Worm (Caenorhabditis elegans) whole organism, young adult: Measurements from ENCODE around the gene usp-46.
A peak's percentile ranks its signal among the peaks of the same experiment; 100 is the strongest.

ENCODE experiments used
- B0019.2 ChIP-seq: fragments of 200-800 bp; sonication (Bioruptor generic); conservative IDR thresholded peaks from 2 replicates; pipeline ENCODE4 v1.3.6; 2022; ENCODE audit warnings: missing genetic modification reagents, missing genetic modification characterization, missing compliant biosample characterization
- C06A6.2 ChIP-seq: fragments of 200-800 bp; sonication (Bioruptor generic); conservative IDR thresholded peaks from 2 replicates; pipeline ENCODE4 v1.3.6; 2022; ENCODE audit warnings: missing genetic modification characterization, missing compliant biosample characterization
- C17E4.6 ChIP-seq: fragments of 200-800 bp; sonication (Bioruptor generic); IDR thresholded peaks from 2 replicates; pipeline ENCODE4 v1.3.6; 2022; ENCODE audit warnings: missing genetic modification reagents, missing genetic modification characterization, missing compliant biosample characterization
- D2030.7 ChIP-seq: fragments of 200-800 bp; sonication (Bioruptor generic); IDR thresholded peaks from 2 replicates; pipeline ENCODE4 v1.3.6; 2022; ENCODE audit warnings: missing genetic modification reagents, missing genetic modification characterization, missing compliant biosample characterization
- F33H1.4 ChIP-seq: fragments of 200-800 bp; sonication (Bioruptor generic); IDR thresholded peaks from 2 replicates; pipeline ENCODE4 v1.3.6; 2022; ENCODE audit warnings: missing genetic modification reagents, missing genetic modification characterization, missing compliant biosample characterization
- F37B4.10 ChIP-seq: fragments of 200-800 bp; sonication (Bioruptor generic); IDR thresholded peaks from 2 replicates; pipeline ENCODE4 v1.3.6; 2022; ENCODE audit warnings: missing genetic modification characterization, missing compliant biosample characterization
- F49E8.2 ChIP-seq: sonication (generic microtip); optimal IDR thresholded peaks from 3 replicates; lab custom pipeline; 2017; ENCODE audit warnings: missing genetic modification characterization, mild to moderate bottlenecking, missing compliant biosample characterization, antibody characterized with exemption, moderate library complexity; ENCODE audit not compliant: insufficient read depth
- F55B11.4 ChIP-seq: sonication (generic microtip); optimal IDR thresholded peaks from 2 replicates; lab custom pipeline; 2016; ENCODE audit warnings: missing compliant biosample characterization, missing genetic modification characterization, borderline replicate concordance; ENCODE audit not compliant: insufficient read depth
- Y53F4B.3 ChIP-seq: fragments of 200-800 bp; sonication (Bioruptor generic); IDR thresholded peaks from 2 replicates; pipeline ENCODE4 v1.3.6; 2022; ENCODE audit warnings: missing genetic modification reagents, missing genetic modification characterization, missing compliant biosample characterization
- Y53G8AR.9 ChIP-seq: fragments of 200-800 bp; sonication (Bioruptor generic); conservative IDR thresholded peaks from 2 replicates; pipeline ENCODE4 v1.3.6; 2022; ENCODE audit warnings: missing genetic modification reagents, missing genetic modification characterization, missing compliant biosample characterization
- ZK185.1 ChIP-seq: sonication (generic microtip); optimal IDR thresholded peaks from 2 replicates; lab custom pipeline; 2016; ENCODE audit warnings: mild to moderate bottlenecking, missing genetic modification characterization, missing compliant biosample characterization; ENCODE audit not compliant: poor library complexity, severe bottlenecking
- aptf-3 ChIP-seq: fragments of 200-800 bp; sonication (Bioruptor generic); IDR thresholded peaks from 2 replicates; pipeline ENCODE4 v1.3.6; 2022; ENCODE audit warnings: missing genetic modification characterization, missing compliant biosample characterization
- atf-7 ChIP-seq: sonication (generic microtip); optimal IDR thresholded peaks from 2 replicates; lab custom pipeline; 2017; ENCODE audit warnings: mild to moderate bottlenecking, missing genetic modification characterization, missing compliant biosample characterization
- attf-5 ChIP-seq: fragments of 200-800 bp; sonication (Bioruptor generic); optimal IDR thresholded peaks from 2 replicates; lab custom pipeline; 2018; ENCODE audit warnings: mild to moderate bottlenecking, missing genetic modification characterization, missing compliant biosample characterization
- attf-6 ChIP-seq: fragments of 200-800 bp; sonication (Bioruptor generic); IDR thresholded peaks from 2 replicates; pipeline ENCODE4 v1.3.6; 2022; ENCODE audit warnings: missing genetic modification reagents, missing genetic modification characterization, missing compliant biosample characterization
- bed-2 ChIP-seq: fragments of 200-800 bp; sonication (Bioruptor generic); IDR thresholded peaks from 2 replicates; pipeline ENCODE4 v1.3.6; 2022; ENCODE audit warnings: missing genetic modification reagents, missing genetic modification characterization, missing compliant biosample characterization
- ccch-3 ChIP-seq: fragments of 200-800 bp; sonication (Bioruptor generic); optimal IDR thresholded peaks from 2 replicates; lab custom pipeline; 2018; ENCODE audit warnings: mild to moderate bottlenecking, missing genetic modification characterization, missing compliant biosample characterization
- cebp-1 ChIP-seq, 2 experiments: fragments of 200-800 bp in 1 of 2; sonication (Bioruptor generic) in 1 of 2; sonication (generic microtip) in 1 of 2; IDR thresholded peaks in 1 of 2; optimal IDR thresholded peaks in 1 of 2; 2 replicates each; pipeline versions ENCODE4 v1.3.6 to Lab custom; 2017 to 2022; ENCODE audit warnings: missing compliant biosample characterization in 2 of 2, missing genetic modification characterization in 2 of 2, mild to moderate bottlenecking in 1 of 2, missing genetic modification reagents in 1 of 2, moderate library complexity in 1 of 2
- ceh-40 ChIP-seq: fragments of 200-800 bp; sonication (Bioruptor generic); IDR thresholded peaks from 2 replicates; pipeline ENCODE4 v1.3.6; 2022; ENCODE audit warnings: missing genetic modification characterization, missing compliant biosample characterization
- dpl-1 ChIP-seq: fragments of 150-350 bp; optimal IDR thresholded peaks from 2 replicates; lab custom pipeline; 2014; ENCODE audit warnings: missing biosample characterization, missing genetic modification reagents, missing genetic modification characterization
- efl-1 ChIP-seq: fragments of 150-350 bp; optimal IDR thresholded peaks from 2 replicates; lab custom pipeline; 2014; ENCODE audit warnings: missing biosample characterization, missing genetic modification reagents, missing genetic modification characterization
- egrh-3 ChIP-seq: fragments of 200-800 bp; sonication (Bioruptor generic); IDR thresholded peaks from 2 replicates; pipeline ENCODE4 v1.3.6; 2022; ENCODE audit warnings: missing genetic modification reagents, missing genetic modification characterization, missing compliant biosample characterization
- ets-4 ChIP-seq: fragments of 200-800 bp; sonication (Bioruptor generic); optimal IDR thresholded peaks from 2 replicates; lab custom pipeline; 2018; ENCODE audit warnings: mild to moderate bottlenecking, missing genetic modification characterization, missing compliant biosample characterization
- gei-17 ChIP-seq: fragments of 200-800 bp; sonication (Bioruptor generic); optimal IDR thresholded peaks from 2 replicates; lab custom pipeline; 2018; ENCODE audit warnings: mild to moderate bottlenecking, missing genetic modification characterization, missing compliant biosample characterization
- hlh-12 ChIP-seq: sonication (generic microtip); optimal IDR thresholded peaks from 2 replicates; lab custom pipeline; 2016; ENCODE audit warnings: missing genetic modification characterization, missing compliant biosample characterization
- let-526 ChIP-seq: fragments of 200-800 bp; sonication (Bioruptor generic); IDR thresholded peaks from 2 replicates; pipeline ENCODE4 v1.3.6; 2022; ENCODE audit warnings: missing genetic modification reagents, missing genetic modification characterization, missing compliant biosample characterization
- let-607 ChIP-seq, 2 experiments: fragments of 200-800 bp in 1 of 2; sonication (Bioruptor generic) in 1 of 2; sonication (generic microtip) in 1 of 2; optimal IDR thresholded peaks; 2 replicates each; lab custom pipeline; 2016 to 2018; ENCODE audit warnings: mild to moderate bottlenecking in 2 of 2, missing compliant biosample characterization in 2 of 2, missing genetic modification characterization in 2 of 2, moderate library complexity in 2 of 2, missing genotype in 1 of 2
- lin-35 ChIP-seq, 3 experiments: fragments of 150-350 bp in 2 of 3; sonication (generic microtip) in 1 of 3; optimal IDR thresholded peaks; 2 replicates each; lab custom pipeline; 2014 to 2018; ENCODE audit warnings: missing biosample characterization in 3 of 3, missing genetic modification characterization in 3 of 3, missing genetic modification reagents in 3 of 3
- lin-54 ChIP-seq: fragments of 200-800 bp; sonication (Bioruptor generic); optimal IDR thresholded peaks from 2 replicates; lab custom pipeline; 2018; ENCODE audit warnings: mild to moderate bottlenecking, missing genetic modification characterization, missing compliant biosample characterization
- madf-10 ChIP-seq: sonication (generic microtip); optimal IDR thresholded peaks from 2 replicates; lab custom pipeline; 2016; ENCODE audit warnings: mild to moderate bottlenecking, missing genetic modification characterization, missing compliant biosample characterization
- madf-3 ChIP-seq: fragments of 200-800 bp; sonication (Bioruptor generic); IDR thresholded peaks from 2 replicates; pipeline ENCODE4 v1.3.6; 2022; ENCODE audit warnings: missing genetic modification reagents, missing genetic modification characterization, missing compliant biosample characterization
- madf-6 ChIP-seq: fragments of 200-800 bp; sonication (Bioruptor generic); IDR thresholded peaks from 2 replicates; pipeline ENCODE4 v1.3.6; 2022; ENCODE audit warnings: missing genetic modification reagents, missing genetic modification characterization, missing compliant biosample characterization
- rcor-1 ChIP-seq: fragments of 200-800 bp; sonication (Bioruptor generic); IDR thresholded peaks from 2 replicates; pipeline ENCODE4 v1.3.6; 2022; ENCODE audit warnings: missing genetic modification reagents, missing genetic modification characterization, missing compliant biosample characterization
- rec-8 ChIP-seq, 2 experiments: sonication (generic microtip); optimal IDR thresholded peaks; 2 replicates each; lab custom pipeline; 2016; ENCODE audit warnings: mild to moderate bottlenecking in 2 of 2, missing genetic modification characterization in 2 of 2, missing genetic modification reagents in 2 of 2, missing genotype in 2 of 2, missing biosample characterization in 1 of 2, missing compliant biosample characterization in 1 of 2, moderate library complexity in 1 of 2
- snpc-1.1 ChIP-seq: sonication (generic microtip); optimal IDR thresholded peaks from 2 replicates; lab custom pipeline; 2017; ENCODE audit warnings: missing genetic modification characterization, mild to moderate bottlenecking, missing compliant biosample characterization, antibody characterized with exemption, moderate library complexity, missing genotype, missing genetic modification reagents; ENCODE audit not compliant: insufficient read depth
- snpc-1.3 ChIP-seq: sonication (generic microtip); optimal IDR thresholded peaks from 2 replicates; lab custom pipeline; 2017; ENCODE audit warnings: missing genetic modification characterization, mild to moderate bottlenecking, missing compliant biosample characterization, antibody characterized with exemption, moderate library complexity, missing genotype, missing genetic modification reagents; ENCODE audit not compliant: insufficient read depth
- snpc-4 ChIP-seq, 5 experiments: fragments of 150-350 bp in 1 of 5; sonication (generic microtip) in 4 of 5; optimal IDR thresholded peaks; 2 replicates each; lab custom pipeline; 2014 to 2018; ENCODE audit warnings: missing genetic modification characterization in 5 of 5, missing biosample characterization in 3 of 5, antibody characterized with exemption in 2 of 5, mild to moderate bottlenecking in 2 of 5, missing compliant biosample characterization in 2 of 5, missing genotype in 2 of 5, moderate library complexity in 2 of 5, missing genetic modification reagents in 1 of 5
- somi-1 ChIP-seq: fragments of 200-800 bp; sonication (Bioruptor generic); optimal IDR thresholded peaks from 2 replicates; lab custom pipeline; 2018; ENCODE audit warnings: mild to moderate bottlenecking, missing genetic modification characterization, missing compliant biosample characterization
- tbp1 ChIP-seq: fragments of 200-800 bp; sonication (Bioruptor generic); optimal IDR thresholded peaks from 2 replicates; lab custom pipeline; 2018; ENCODE audit warnings: mild to moderate bottlenecking, missing genetic modification characterization, missing compliant biosample characterization
- tlf-1 ChIP-seq: fragments of 200-800 bp; sonication (Bioruptor generic); optimal IDR thresholded peaks from 2 replicates; lab custom pipeline; 2018; ENCODE audit warnings: mild to moderate bottlenecking, missing genetic modification characterization, missing compliant biosample characterization
- xnd-1 ChIP-seq: sonication (generic microtip); optimal IDR thresholded peaks from 2 replicates; lab custom pipeline; 2016; ENCODE audit warnings: missing genotype, missing genetic modification reagents, missing genetic modification characterization, missing compliant biosample characterization
- zfh-2 ChIP-seq: fragments of 200-800 bp; sonication (Bioruptor generic); conservative IDR thresholded peaks from 2 replicates; pipeline ENCODE4 v1.3.6; 2022; ENCODE audit warnings: missing genetic modification reagents, missing genetic modification characterization, missing compliant biosample characterization
- ztf-18 ChIP-seq: sonication (generic microtip); optimal IDR thresholded peaks from 2 replicates; lab custom pipeline; 2016; ENCODE audit warnings: missing genotype, mild to moderate bottlenecking, missing genetic modification characterization, missing compliant biosample characterization
- ztf-25 ChIP-seq: fragments of 200-800 bp; sonication (Bioruptor generic); IDR thresholded peaks from 2 replicates; pipeline ENCODE4 v1.3.6; 2022; ENCODE audit warnings: missing genetic modification reagents, missing genetic modification characterization, missing compliant biosample characterization
- ztf-3 ChIP-seq: fragments of 200-800 bp; sonication (Bioruptor generic); optimal IDR thresholded peaks from 2 replicates; lab custom pipeline; 2018; ENCODE audit warnings: mild to moderate bottlenecking, missing genetic modification characterization, missing compliant biosample characterization

The usp-46 gene

ce11 chrIII:9746665-9747064 is 29.8 kb upstream of the usp-46 start (continued):
- TF ChIP-seq ztf-3 (GFP tag; lab: Kevin White, UChicago), result no peak
- no peak for TF ChIP-seq attf-6 (GFP tag; lab: Robert Waterston, UW)
- no peak for TF ChIP-seq attf-5 (GFP tag; lab: Kevin White, UChicago)
- TF ChIP-seq xnd-1 (tag; lab: Kevin White, UChicago), result peak; percentile 71
- TF ChIP-seq aptf-3, result no peak
- no peak for TF ChIP-seq ztf-25
- TF ChIP-seq ztf-18 (tag; lab: Kevin White, UChicago), result no peak
- TF ChIP-seq madf-3 (GFP tag; lab: Robert Waterston, UW), result peak; percentile 79; the same call in 1 of the 2 replicates
- no peak for TF ChIP-seq egrh-3 (GFP tag; lab: Robert Waterston, UW)
- no peak for TF ChIP-seq tlf-1 (GFP tag; lab: Kevin White, UChicago)
- no peak for TF ChIP-seq ceh-40 (GFP tag; lab: Robert Waterston, UW)
- TF ChIP-seq ZK185.1 (tag; lab: Kevin White, UChicago), result no peak
- no peak for TF ChIP-seq madf-10 (tag; lab: Kevin White, UChicago)
- TF ChIP-seq somi-1 (GFP tag; lab: Kevin White, UChicago), result no peak
- TF ChIP-seq let-607 (tag; optimal IDR thresholded peaks at IDR 0.05; lab: Kevin White, UChicago), result no peak
- TF ChIP-seq ccch-3, result no peak
- peak; percentile 85 for TF ChIP-seq efl-1 (GFP tag; lab: Kevin White, UChicago)
- no peak for TF ChIP-seq snpc-4 (GFP tag; optimal IDR thresholded peaks at IDR 0.05; lab: Kevin White, UChicago)
- peak in 2 of 4 experiments; percentile 7 to 10 for TF ChIP-seq snpc-4 (tag; optimal IDR thresholded peaks at IDR 0.05; lab: Kevin White, UChicago)
- no peak for TF ChIP-seq Y53F4B.3 (GFP tag; lab: Robert Waterston, UW)
- TF ChIP-seq F37B4.10, result no peak
- TF ChIP-seq snpc-1.3, result peak; percentile 56
- TF ChIP-seq snpc-1.1 (tag; lab: Kevin White, UChicago), result no peak
- TF ChIP-seq C17E4.6 (GFP tag; lab: Robert Waterston, UW), result no peak
- TF ChIP-seq rec-8 (tag; optimal IDR thresholded peaks at IDR 0.05; lab: Kevin White, UChicago), result no peak
- no peak for TF ChIP-seq rcor-1 (GFP tag; lab: Robert Waterston, UW)
- TF ChIP-seq B0019.2 (GFP tag; lab: Robert Waterston, UW), result no peak
- TF ChIP-seq tbp1 (GFP tag; lab: Kevin White, UChicago), result peak; percentile 17
- no peak for TF ChIP-seq bed-2 (GFP tag; lab: Robert Waterston, UW)
- no peak for TF ChIP-seq Y53G8AR.9 (GFP tag; lab: Robert Waterston, UW)
- peak; percentile 63 for TF ChIP-seq D2030.7 (GFP tag; lab: Robert Waterston, UW)
- TF ChIP-seq let-526 (GFP tag; lab: Robert Waterston, UW), result no peak
- no peak for TF ChIP-seq atf-7 (tag; lab: Kevin White, UChicago)
- TF ChIP-seq C06A6.2 (GFP tag; lab: Robert Waterston, UW), result no peak
- TF ChIP-seq madf-6 (GFP tag; lab: Robert Waterston, UW), result peak; percentile 89
- no peak for TF ChIP-seq ets-4 (GFP tag; lab: Kevin White, UChicago)
- TF ChIP-seq F55B11.4 (tag; lab: Kevin White, UChicago), result no peak

- TF ChIP-seq efl-1 (GFP tag; lab: Kevin White, UChicago) (peak; percentile 24), lin-54 (GFP tag; lab: Kevin White, UChicago) (peak; percentile 2), lin-35 (GFP tag; optimal IDR thresholded peaks at IDR 0.05; lab: Kevin White, UChicago) (peak in 1 of 3 experiments; percentile 8), zfh-2 (GFP tag; lab: Robert Waterston, UW) (no peak), rcor-1 (GFP tag; lab: Robert Waterston, UW) (0 out of 2 replicates have a peak, but pooled peaks have one; percentile 24), hlh-12 (no peak), gei-17 (GFP tag; lab: Kevin White, UChicago) (no peak), F33H1.4 (GFP tag; lab: Robert Waterston, UW) (peak; percentile 44), F49E8.2 (tag; lab: Kevin White, UChicago) (no peak), dpl-1 (GFP tag; lab: Kevin White, UChicago) (peak; percentile 11), cebp-1 (GFP tag; IDR thresholded peaks at IDR 0.05; lab: Robert Waterston, UW) (no peak), cebp-1 (tag; optimal IDR thresholded peaks at IDR 0.05; lab: Kevin White, UChicago) (peak; percentile 53)
- TF ChIP-seq, all 124 proteins: peak for 7
These were observed 29.3 kb upstream of the usp-46 start, which contains the start of the genes iff-1 and cdk-1 for ce11 chrIII:9747133-9747532. TSS of gene iff-1 (minus strand) at chrIII:9747193. TSS of gene cdk-1 (plus strand) at chrIII:9747472.
